Fruit fly (Drosophila melanogaster) whole organism, embryonic: Measurements from ENCODE around the gene CG6432.
A peak's percentile ranks its signal among the peaks of the same experiment; 100 is the strongest.

Experiments
- CG10267 ChIP-seq: fragments of 200-800 bp; sonication (Bioruptor generic); optimal IDR thresholded peaks from 2 replicates; lab custom pipeline; 2018; ENCODE audit warnings: missing biosample characterization, mild to moderate bottlenecking, missing genetic modification characterization, moderate library complexity
- CG10979 ChIP-seq: fragments of 200-800 bp; sonication (Bioruptor generic); optimal IDR thresholded peaks from 2 replicates; lab custom pipeline; 2018; ENCODE audit warnings: missing biosample characterization, mild to moderate bottlenecking, missing genetic modification characterization, moderate library complexity
- CG11398 ChIP-seq: fragments of 200-800 bp; sonication (Bioruptor generic); optimal IDR thresholded peaks from 2 replicates; lab custom pipeline; 2016; ENCODE audit warnings: missing biosample characterization, missing genetic modification characterization
- CG11560 ChIP-seq: fragments of 200-800 bp; sonication (Bioruptor generic); IDR thresholded peaks from 3 replicates; pipeline ENCODE4 v1.3.6; 2022; ENCODE audit warnings: missing biosample characterization, missing genetic modification characterization
- CG12391 ChIP-seq: fragments of 200-800 bp; sonication (Bioruptor generic); optimal IDR thresholded peaks from 3 replicates; lab custom pipeline; 2018; ENCODE audit warnings: missing biosample characterization, mild to moderate bottlenecking, missing genetic modification characterization, moderate library complexity
- CG13296 ChIP-seq: fragments of 200-800 bp; sonication (Bioruptor generic); optimal IDR thresholded peaks from 3 replicates; lab custom pipeline; 2018; ENCODE audit warnings: missing biosample characterization, mild to moderate bottlenecking, missing genetic modification characterization
- CG15479 ChIP-seq: fragments of 200-800 bp; sonication (Bioruptor generic); optimal IDR thresholded peaks from 3 replicates; lab custom pipeline; 2019; ENCODE audit warnings: missing biosample characterization, mild to moderate bottlenecking, missing genetic modification characterization, moderate library complexity
- CG15514 ChIP-seq: fragments of 200-800 bp; sonication (Bioruptor generic); optimal IDR thresholded peaks from 3 replicates; lab custom pipeline; 2017; ENCODE audit warnings: missing biosample characterization, missing genetic modification characterization, mild to moderate bottlenecking, moderate library complexity, missing genetic modification reagents
- CG17186 ChIP-seq: fragments of 200-800 bp; sonication (Bioruptor generic); optimal IDR thresholded peaks from 3 replicates; lab custom pipeline; 2017; ENCODE audit warnings: missing biosample characterization, missing genetic modification reagents, missing genetic modification characterization
- CG18011 ChIP-seq: fragments of 200-800 bp; sonication (Bioruptor generic); optimal IDR thresholded peaks from 2 replicates; lab custom pipeline; 2017; ENCODE audit warnings: missing biosample characterization, missing genetic modification characterization, mild to moderate bottlenecking, moderate library complexity, missing genotype
- CG1832 ChIP-seq: fragments of 200-800 bp; sonication (Bioruptor generic); optimal IDR thresholded peaks from 2 replicates; lab custom pipeline; 2017; ENCODE audit warnings: missing biosample characterization, mild to moderate bottlenecking, missing genetic modification characterization, inconsistent platforms
- CG2129 ChIP-seq: fragments of 200-800 bp; sonication (Bioruptor generic); IDR thresholded peaks from 2 replicates; pipeline ENCODE4 v1.3.6; 2022; ENCODE audit warnings: missing biosample characterization, missing genetic modification characterization; ENCODE audit not compliant: partially characterized antibody
- CG4707 ChIP-seq: fragments of 200-800 bp; sonication (Bioruptor generic); optimal IDR thresholded peaks from 2 replicates; lab custom pipeline; 2018; ENCODE audit warnings: missing biosample characterization, mild to moderate bottlenecking, missing genetic modification characterization, moderate library complexity
- CG4730 ChIP-seq: fragments of 200-800 bp; sonication (Bioruptor generic); IDR thresholded peaks from 2 replicates; pipeline ENCODE4 v1.3.6; 2022; ENCODE audit warnings: missing biosample characterization, missing genetic modification characterization
- CG7271 ChIP-seq: fragments of 200-800 bp; sonication (Bioruptor generic); optimal IDR thresholded peaks from 2 replicates; lab custom pipeline; 2018; ENCODE audit warnings: missing biosample characterization, mild to moderate bottlenecking, missing genetic modification characterization, moderate library complexity
- CG7839 ChIP-seq: fragments of 200-800 bp; sonication (Bioruptor generic); optimal IDR thresholded peaks from 3 replicates; lab custom pipeline; 2018; ENCODE audit warnings: missing biosample characterization, mild to moderate bottlenecking, missing genetic modification characterization, moderate library complexity
- CG7963 ChIP-seq: fragments of 200-800 bp; sonication (Bioruptor generic); IDR thresholded peaks from 3 replicates; pipeline ENCODE4 v1.3.6; 2022; ENCODE audit warnings: missing biosample characterization, missing genetic modification characterization; ENCODE audit not compliant: partially characterized antibody
- CG8388 ChIP-seq: fragments of 200-800 bp; sonication (Bioruptor generic); optimal IDR thresholded peaks from 2 replicates; lab custom pipeline; 2019; ENCODE audit warnings: missing biosample characterization, mild to moderate bottlenecking, missing genetic modification characterization, moderate library complexity
- CG8478 ChIP-seq: fragments of >200 bp; optimal IDR thresholded peaks from 2 replicates; lab custom pipeline; 2018
- CkIIα-i1 ChIP-seq: fragments of 200-800 bp; sonication (Bioruptor generic); IDR thresholded peaks from 2 replicates; pipeline ENCODE4 v1.3.6; 2022; ENCODE audit warnings: missing biosample characterization, missing genetic modification characterization
- Elba2 ChIP-seq: fragments of 200-800 bp; sonication (Bioruptor generic); optimal IDR thresholded peaks from 3 replicates; lab custom pipeline; 2016; ENCODE audit warnings: missing biosample characterization, missing genetic modification characterization
- HLH3B ChIP-seq: fragments of 200-800 bp; sonication (Bioruptor generic); IDR thresholded peaks from 2 replicates; pipeline ENCODE4 v1.3.6; 2022; ENCODE audit warnings: missing biosample characterization, missing genetic modification characterization
- Hr78 ChIP-seq, 2 experiments: fragments of 200-800 bp in 1 of 2; fragments of >200 bp in 1 of 2; sonication (Bioruptor generic) in 1 of 2; optimal IDR thresholded peaks; 2 replicates each; lab custom pipeline; 2017 to 2019; ENCODE audit warnings: missing biosample characterization in 2 of 2, missing genetic modification characterization in 2 of 2, mild to moderate bottlenecking in 1 of 2, moderate library complexity in 1 of 2
- Max ChIP-seq: fragments of 200-800 bp; sonication (Bioruptor generic); optimal IDR thresholded peaks from 2 replicates; lab custom pipeline; 2016; ENCODE audit warnings: missing biosample characterization, mild to moderate bottlenecking, missing genetic modification characterization
- Mes4 ChIP-seq: fragments of 200-800 bp; sonication (Bioruptor generic); optimal IDR thresholded peaks from 2 replicates; lab custom pipeline; 2016; ENCODE audit warnings: missing biosample characterization, missing genetic modification characterization
- Neu2 ChIP-seq: fragments of 200-800 bp; sonication (Bioruptor generic); optimal IDR thresholded peaks from 3 replicates; lab custom pipeline; 2016; ENCODE audit warnings: missing biosample characterization, missing genetic modification characterization, borderline replicate concordance
- Oaz ChIP-seq: fragments of 200-800 bp; sonication (Bioruptor generic); IDR thresholded peaks from 2 replicates; pipeline ENCODE4 v1.3.6; 2022; ENCODE audit warnings: missing biosample characterization, missing genetic modification characterization
- Rx ChIP-seq: fragments of 200-800 bp; sonication (Bioruptor generic); IDR thresholded peaks from 2 replicates; pipeline ENCODE4 v1.3.6; 2022; ENCODE audit warnings: missing biosample characterization, missing genetic modification characterization
- Stat92E ChIP-seq, 3 experiments: fragments of >200 bp in 2 of 3; fragments of 200-800 bp in 1 of 3; sonication (Bioruptor generic) in 1 of 3; optimal IDR thresholded peaks; 2 replicates each; lab custom pipeline; 2017 to 2019; ENCODE audit warnings: missing biosample characterization in 3 of 3, missing genetic modification characterization in 3 of 3, mild to moderate bottlenecking in 1 of 3, moderate library complexity in 1 of 3
- TFAM ChIP-seq: fragments of 200-800 bp; sonication (Bioruptor generic); optimal IDR thresholded peaks from 2 replicates; lab custom pipeline; 2017; ENCODE audit warnings: missing biosample characterization, missing genetic modification characterization, inconsistent platforms
- ap ChIP-seq: fragments of 200-800 bp; sonication (Bioruptor generic); IDR thresholded peaks from 2 replicates; pipeline ENCODE4 v1.3.6; 2022; ENCODE audit warnings: missing biosample characterization, missing genetic modification characterization
- cas ChIP-seq: fragments of 200-800 bp; sonication (Bioruptor generic); IDR thresholded peaks from 2 replicates; pipeline ENCODE4 v1.3.6; 2022; ENCODE audit warnings: missing biosample characterization, missing genetic modification characterization
- caup ChIP-seq: fragments of 200-800 bp; sonication (Bioruptor generic); optimal IDR thresholded peaks from 3 replicates; lab custom pipeline; 2017; ENCODE audit warnings: missing biosample characterization, mild to moderate bottlenecking, missing genetic modification characterization, moderate library complexity; ENCODE audit not compliant: severe bottlenecking
- chm ChIP-seq: fragments of 200-800 bp; sonication (Bioruptor generic); IDR thresholded peaks from 2 replicates; pipeline ENCODE4 v1.3.6; 2022; ENCODE audit warnings: missing biosample characterization, missing genetic modification characterization
- eve ChIP-seq, 2 experiments: fragments of >200 bp; optimal IDR thresholded peaks; 2 replicates each; lab custom pipeline; 2017; ENCODE audit warnings: missing biosample characterization in 2 of 2, missing genetic modification characterization in 2 of 2
- gt ChIP-seq: fragments of 200-800 bp; sonication (Bioruptor generic); IDR thresholded peaks from 2 replicates; pipeline ENCODE4 v1.3.6; 2022; ENCODE audit warnings: missing biosample characterization, missing genetic modification characterization
- ham ChIP-seq: fragments of 200-800 bp; sonication (Bioruptor generic); IDR thresholded peaks from 2 replicates; pipeline ENCODE4 v1.3.6; 2022; ENCODE audit warnings: missing biosample characterization, missing genetic modification characterization
- jing ChIP-seq: fragments of 200-800 bp; sonication (Bioruptor generic); optimal IDR thresholded peaks from 2 replicates; lab custom pipeline; 2018; ENCODE audit warnings: missing biosample characterization, mild to moderate bottlenecking, missing genetic modification characterization
- klu ChIP-seq: fragments of 200-800 bp; sonication (Bioruptor generic); IDR thresholded peaks from 2 replicates; pipeline ENCODE4 v1.3.6; 2022; ENCODE audit warnings: missing biosample characterization, missing genetic modification characterization
- lab ChIP-seq: fragments of 200-800 bp; sonication (Bioruptor generic); optimal IDR thresholded peaks from 3 replicates; lab custom pipeline; 2017; ENCODE audit warnings: missing biosample characterization, missing genetic modification characterization, mild to moderate bottlenecking, moderate library complexity, missing genetic modification reagents
- pan ChIP-seq, 4 experiments: fragments of >200 bp in 3 of 4; fragments of 200-800 bp in 1 of 4; sonication (Bioruptor generic) in 1 of 4; optimal IDR thresholded peaks in 3 of 4; IDR thresholded peaks in 1 of 4; 2 replicates each; pipeline versions ENCODE4 v1.3.6 to Lab custom; 2017 to 2022; ENCODE audit warnings: missing biosample characterization in 2 of 4, missing genetic modification characterization in 2 of 4, mixed read lengths in 1 of 4
- repo ChIP-seq: fragments of 200-800 bp; sonication (Bioruptor generic); optimal IDR thresholded peaks from 2 replicates; lab custom pipeline; 2016; ENCODE audit warnings: missing biosample characterization, missing genetic modification characterization
- sim ChIP-seq: fragments of 200-800 bp; sonication (Bioruptor generic); IDR thresholded peaks from 2 replicates; pipeline ENCODE4 v1.3.6; 2022; ENCODE audit warnings: missing biosample characterization, missing genetic modification characterization
- slbo ChIP-seq: fragments of 200-800 bp; sonication (Bioruptor generic); IDR thresholded peaks from 2 replicates; pipeline ENCODE4 v1.3.6; 2022; ENCODE audit warnings: missing biosample characterization, missing genetic modification characterization
- ttk ChIP-seq: fragments of 200-800 bp; sonication (Bioruptor generic); IDR thresholded peaks from 2 replicates; pipeline ENCODE4 v2.1.2; 2022; ENCODE audit warnings: missing biosample characterization, missing genetic modification characterization
- twi ChIP-seq: fragments of 200-800 bp; optimal IDR thresholded peaks from 2 replicates; lab custom pipeline; 2019; ENCODE audit warnings: missing biosample characterization, mild to moderate bottlenecking, missing genetic modification characterization, moderate library complexity
- zfh2 ChIP-seq: fragments of 200-800 bp; sonication (Bioruptor generic); optimal IDR thresholded peaks from 2 replicates; lab custom pipeline; 2016; ENCODE audit warnings: missing biosample characterization, missing genetic modification characterization

CG6432 gene

DNA sequence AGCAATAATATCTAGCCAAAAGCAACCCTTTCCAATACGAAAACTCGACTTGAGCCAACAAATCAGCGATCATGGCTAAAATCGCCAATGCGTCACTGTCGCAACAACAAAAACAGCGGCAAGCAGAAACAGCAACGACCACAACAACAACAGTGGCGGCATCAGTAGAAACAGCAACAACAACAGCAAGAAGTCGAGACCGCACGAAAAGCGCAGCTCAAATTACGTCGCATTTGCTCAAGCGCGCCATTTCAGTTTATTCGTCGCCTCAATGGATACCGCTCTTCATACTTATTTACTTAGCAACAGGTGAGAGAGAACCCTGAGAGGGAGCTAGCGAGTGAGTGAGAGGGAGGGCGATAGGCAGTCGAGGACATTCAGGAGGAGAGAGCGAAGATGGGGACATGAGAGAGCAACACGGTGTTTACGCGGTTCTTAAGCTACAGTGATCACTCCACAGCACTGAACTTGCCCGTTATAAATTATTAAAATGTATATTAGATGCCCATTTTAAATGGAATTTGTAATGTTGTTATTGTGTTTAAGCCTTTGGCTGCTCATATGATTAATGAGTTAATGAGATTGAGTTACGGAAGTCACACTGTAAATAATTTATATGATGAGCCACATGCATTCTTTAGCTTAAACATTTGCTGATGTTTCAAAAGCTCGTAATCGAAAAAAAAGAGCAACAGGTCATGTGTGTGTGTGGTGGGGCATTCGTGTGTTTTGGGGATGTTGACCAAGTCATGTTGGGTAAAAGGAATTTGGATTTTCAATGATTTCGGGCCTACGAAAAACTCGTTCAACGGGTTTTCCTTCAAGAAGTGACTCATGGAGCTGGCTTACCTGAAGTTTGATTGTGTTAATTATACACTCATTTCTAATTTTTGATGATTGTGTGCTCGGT, 40.9 kb upstream of the CG6432 start (continued):
- TF ChIP-seq CkIIα-i1, result 0 out of 2 replicates have a peak, but pooled peaks have one; percentile 30
- TF ChIP-seq lab, result peak; percentile 84
- peak; percentile 49 for TF ChIP-seq CG15514 (GFP tag; lab: Kevin White, UChicago)
- peak; percentile 80 for TF ChIP-seq CG12391 (tag; lab: Kevin White, UChicago)
- TF ChIP-seq klu (GFP tag; lab: Robert Waterston, UW), result peak; percentile 68
- TF ChIP-seq Max (GFP tag; lab: Kevin White, UChicago), result peak; percentile 50
- TF ChIP-seq jing (GFP tag; lab: Kevin White, UChicago), result peak; percentile 45
- no peak for TF ChIP-seq ham (GFP tag; lab: Robert Waterston, UW)
- no peak for TF ChIP-seq Hr78 (GFP tag; optimal IDR thresholded peaks at IDR 0.05; lab: Kevin White, UChicago)
- peak; percentile 60 for TF ChIP-seq ttk (GFP tag; lab: Robert Waterston, UW)
- TF ChIP-seq CG1832 (GFP tag; lab: Kevin White, UChicago), result peak; percentile 72
- peak; percentile 65; the same call in 1 of the 2 replicates for TF ChIP-seq ap (GFP tag; lab: Robert Waterston, UW)
- peak in 1 of 2 experiments; percentile 82 for TF ChIP-seq eve (GFP tag; optimal IDR thresholded peaks at IDR 0.05; lab: Kevin White, UChicago)
- TF ChIP-seq Rx, result peak; percentile 67
- peak; percentile 36 for TF ChIP-seq TFAM (GFP tag; lab: Kevin White, UChicago)
- TF ChIP-seq CG7839 (tag; lab: Kevin White, UChicago), result peak; percentile 87
- TF ChIP-seq CG4730 (GFP tag; lab: Robert Waterston, UW), result peak; percentile 76
- TF ChIP-seq repo (GFP tag; lab: Kevin White, UChicago), result peak; percentile 48
- no peak for TF ChIP-seq CG7963
- peak; percentile 65 for TF ChIP-seq CG8388 (GFP tag; lab: Kevin White, UChicago)
- peak; percentile 78 for TF ChIP-seq caup (GFP tag; lab: Kevin White, UChicago)
- TF ChIP-seq gt (GFP tag; lab: Robert Waterston, UW), result no peak
- peak; percentile 84 for TF ChIP-seq chm (GFP tag; lab: Robert Waterston, UW)
- TF ChIP-seq CG10979 (tag; lab: Kevin White, UChicago), result peak; percentile 41
- peak; percentile 87 for TF ChIP-seq slbo (GFP tag; lab: Robert Waterston, UW)
- TF ChIP-seq CG13296 (GFP tag; lab: Kevin White, UChicago), result peak; percentile 66
- TF ChIP-seq CG10267 (tag; lab: Kevin White, UChicago), result peak; percentile 69
- no peak for TF ChIP-seq sim (GFP tag; lab: Robert Waterston, UW)
- TF ChIP-seq CG11398 (GFP tag; lab: Kevin White, UChicago), result peak; percentile 52
- no peak for TF ChIP-seq CG17186 (GFP tag; lab: Kevin White, UChicago)
- peak; percentile 34 for TF ChIP-seq Mes4
- TF ChIP-seq Elba2, result no peak
- peak; percentile 53 for TF ChIP-seq twi
- TF ChIP-seq cas (GFP tag; lab: Robert Waterston, UW), result peak; percentile 65
- no peak for TF ChIP-seq CG2129 (GFP tag; lab: Robert Waterston, UW)
- 0 out of 3 replicates have a peak, but pooled peaks have one; percentile 52 for TF ChIP-seq CG11560
- TF ChIP-seq CG15479 (GFP tag; lab: Kevin White, UChicago), result no peak
- no peak for TF ChIP-seq pan (optimal IDR thresholded peaks at IDR 0.05; lab: Kevin White, UChicago)
- TF ChIP-seq pan (GFP tag; optimal IDR thresholded peaks at IDR 0.05 in 1 of 2, IDR thresholded peaks at IDR 0.05 in 1 of 2), result peak in 1 of 2 experiments; percentile 88
- no peak for TF ChIP-seq CG8478 (lab: Kevin White, UChicago)
- peak; percentile 61 for TF ChIP-seq CG4707 (GFP tag; lab: Kevin White, UChicago)
- no peak for TF ChIP-seq Stat92E (GFP tag; optimal IDR thresholded peaks at IDR 0.05; lab: Kevin White, UChicago)
- peak; percentile 52 for TF ChIP-seq CG18011 (GFP tag; lab: Kevin White, UChicago)
- TF ChIP-seq Oaz (GFP tag; lab: Robert Waterston, UW), result peak; percentile 37; the same call in 1 of the 2 replicates
- TF ChIP-seq Neu2 (GFP tag; lab: Kevin White, UChicago), result no peak
- TF ChIP-seq HLH3B (GFP tag; lab: Robert Waterston, UW), result peak; percentile 76
- TF ChIP-seq zfh2 (GFP tag; lab: Kevin White, UChicago), result peak; percentile 72
- no peak for TF ChIP-seq CG7271
